Fruit fly (Drosophila melanogaster): ENCODE data around the gene Eig71Ef.

dm6 chr3L:15675111-15675510, 17.9 kb upstream of the Eig71Ef start:
- TF ChIP-seq CTCF (optimal IDR thresholded peaks at IDR 0.05) (no peak), CG8478 (optimal IDR thresholded peaks at IDR 0.05) (no peak)

Data from S2 (cell line).